Worm (Caenorhabditis elegans) whole organism, late embryonic: ENCODE results near the gene C26B9.5.

Experiments
- Y22D7AL.16 ChIP-seq: sonication (generic microtip); optimal IDR thresholded peaks from 2 replicates; lab custom pipeline; 2016; ENCODE audit warnings: missing genetic modification characterization, missing compliant biosample characterization
- ahr-1 ChIP-seq: sonication (generic microtip); optimal IDR thresholded peaks from 2 replicates; lab custom pipeline; 2016; ENCODE audit warnings: missing genetic modification characterization, missing compliant biosample characterization
- ceh-18 ChIP-seq: sonication (generic microtip); optimal IDR thresholded peaks from 2 replicates; lab custom pipeline; 2016; ENCODE audit warnings: missing genetic modification characterization, missing compliant biosample characterization
- ceh-22 ChIP-seq: sonication (generic microtip); optimal IDR thresholded peaks from 2 replicates; lab custom pipeline; 2017; ENCODE audit warnings: missing biosample characterization, missing genetic modification characterization
- fkh-10 ChIP-seq: fragments of 150-350 bp; optimal IDR thresholded peaks from 2 replicates; lab custom pipeline; 2014; ENCODE audit warnings: missing biosample characterization, missing genetic modification reagents, missing genetic modification characterization
- lin-11 ChIP-seq: fragments of 200-800 bp; sonication (Bioruptor generic); optimal IDR thresholded peaks from 2 replicates; lab custom pipeline; 2018; ENCODE audit warnings: mild to moderate bottlenecking, missing genetic modification characterization, missing compliant biosample characterization
- nhr-11 ChIP-seq: fragments of 150-350 bp; optimal IDR thresholded peaks from 2 replicates; lab custom pipeline; 2014; ENCODE audit warnings: missing biosample characterization, missing genetic modification characterization
- nhr-232 ChIP-seq: sonication (generic microtip); optimal IDR thresholded peaks from 2 replicates; lab custom pipeline; 2016; ENCODE audit warnings: missing genetic modification characterization, missing compliant biosample characterization
- tbx-2 ChIP-seq: sonication (generic microtip); optimal IDR thresholded peaks from 2 replicates; lab custom pipeline; 2016; ENCODE audit warnings: missing genetic modification characterization, missing compliant biosample characterization
- ttx-3 ChIP-seq: sonication (generic microtip); optimal IDR thresholded peaks from 2 replicates; lab custom pipeline; 2016; ENCODE audit warnings: missing genetic modification reagents, missing genetic modification characterization, missing compliant biosample characterization
- unc-3 ChIP-seq, 2 experiments: fragments of 200-800 bp in 1 of 2; sonication (Bioruptor generic) in 1 of 2; sonication (generic microtip) in 1 of 2; conservative IDR thresholded peaks in 1 of 2; optimal IDR thresholded peaks in 1 of 2; 2 replicates each; pipeline versions ENCODE4 v1.3.6 to Lab custom; 2016 to 2022; ENCODE audit warnings: missing compliant biosample characterization in 2 of 2, missing genetic modification characterization in 2 of 2, missing genetic modification reagents in 1 of 2

DNA sequence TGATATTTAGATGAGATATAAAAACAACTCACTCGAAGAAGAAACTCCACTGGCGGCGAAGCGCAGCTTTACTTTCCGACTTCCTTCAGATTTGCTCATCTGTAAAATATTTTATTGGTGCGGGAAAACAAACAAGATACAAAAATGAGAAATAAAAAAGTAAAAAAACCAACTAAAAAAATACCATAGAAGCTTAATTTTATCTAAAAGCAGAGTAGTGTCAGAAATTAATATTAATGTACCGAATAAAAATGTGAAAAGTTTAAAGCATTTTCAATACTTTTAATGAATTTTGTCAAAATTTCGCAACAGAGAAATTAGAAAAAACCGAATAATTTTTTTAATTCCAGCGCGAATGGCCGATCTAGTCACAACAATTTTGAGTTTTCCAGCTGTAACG lies 6.0 kb upstream of the C26B9.5 start, which contains the start of gene sto-2:
- TF ChIP-seq nhr-232 (tag; lab: Kevin White, UChicago): no peak
- no peak for TF ChIP-seq lin-11 (tag; lab: Kevin White, UChicago)
- no peak for TF ChIP-seq ttx-3
- TF ChIP-seq nhr-11 (tag; lab: Kevin White, UChicago): no peak
- no peak for TF ChIP-seq fkh-10 (GFP tag; lab: Kevin White, UChicago)
- TF ChIP-seq unc-3 (GFP tag; conservative IDR thresholded peaks at IDR 0.05; lab: Robert Waterston, UW): no peak
- TF ChIP-seq unc-3 (tag; optimal IDR thresholded peaks at IDR 0.05; lab: Kevin White, UChicago): no peak
- TF ChIP-seq Y22D7AL.16 (tag; lab: Kevin White, UChicago): no peak
- no peak for TF ChIP-seq ceh-18 (tag; lab: Kevin White, UChicago)
- no peak for TF ChIP-seq ceh-22 (tag; lab: Kevin White, UChicago)
- TF ChIP-seq tbx-2 (tag; lab: Kevin White, UChicago): no peak
- TF ChIP-seq ahr-1 (tag; lab: Kevin White, UChicago): no peak
